Worm (Caenorhabditis elegans): ENCODE measurements around the gene C08B6.11.

Gene C08B6.11

DNA sequence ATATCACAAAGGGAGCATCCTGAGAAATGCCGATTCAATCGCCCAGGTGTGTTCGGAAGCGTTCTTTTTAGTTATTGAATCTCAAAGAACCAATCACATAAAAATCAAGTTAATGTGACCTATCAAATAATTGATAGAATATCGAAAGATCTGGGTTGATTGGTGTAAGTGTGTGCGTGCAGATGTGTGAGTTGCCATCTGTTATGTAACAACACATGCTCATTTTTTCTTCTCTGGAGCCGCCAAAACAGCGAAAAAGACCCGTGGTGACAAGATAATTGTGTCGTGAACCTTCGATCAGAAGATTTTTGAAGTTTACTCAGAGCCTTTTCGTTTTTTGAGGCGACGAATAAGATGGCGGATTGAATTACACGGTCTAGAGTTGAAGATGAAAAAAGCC, 39.4 kb downstream of the C08B6.11 start:
- TF ChIP-seq ref-1 (GFP tag; conservative IDR thresholded peaks at IDR 0.05) (no peak), T22C8.4 (GFP tag; IDR thresholded peaks at IDR 0.05) (no peak), flt-1 (GFP tag; IDR thresholded peaks at IDR 0.05) (no peak), cog-1 (tag; optimal IDR thresholded peaks at IDR 0.05) (no peak), tab-1 (GFP tag; IDR thresholded peaks at IDR 0.05) (no peak), med-1 (GFP tag; optimal IDR thresholded peaks at IDR 0.05; ENCODE audit: insufficient read depth) (no peak), klf-2 (GFP tag; conservative IDR thresholded peaks at IDR 0.05) (no peak)

DNA sequence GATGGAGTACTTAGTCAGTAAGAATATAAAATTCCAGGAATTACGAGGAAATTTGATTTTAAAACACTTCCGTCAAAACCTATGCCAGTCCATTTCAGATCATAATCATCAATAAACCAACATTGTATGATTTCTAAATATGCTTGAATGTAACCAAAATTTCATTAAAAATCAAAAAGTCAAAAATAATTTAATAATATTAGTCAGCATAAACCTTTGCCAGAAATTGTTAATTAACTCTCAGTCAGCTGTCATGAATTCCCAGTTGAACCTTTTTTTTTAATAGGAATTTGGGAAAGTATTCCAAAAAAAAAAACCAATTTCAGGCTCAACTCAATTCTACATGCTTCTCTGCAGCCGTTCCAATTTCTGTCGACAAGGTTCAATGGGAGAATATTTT, 40.9 kb downstream of the C08B6.11 start, which contains the start of gene srsx-26:
Gene srsx-26 (plus strand): TSS at position 301 of the 400 bp plus-strand sequence.
- TF ChIP-seq ztf-29 (GFP tag; IDR thresholded peaks at IDR 0.05) = no peak
- TF ChIP-seq ztf-23 (GFP tag; IDR thresholded peaks at IDR 0.05) = no peak
- no peak for TF ChIP-seq ref-1 (GFP tag; conservative IDR thresholded peaks at IDR 0.05)
- no peak for TF ChIP-seq med-1 (GFP tag; optimal IDR thresholded peaks at IDR 0.05; ENCODE audit: insufficient read depth)
- no peak for TF ChIP-seq klf-2 (GFP tag; conservative IDR thresholded peaks at IDR 0.05)
- no peak for TF ChIP-seq cog-1 (tag; optimal IDR thresholded peaks at IDR 0.05)
- no peak for TF ChIP-seq tab-1 (GFP tag; IDR thresholded peaks at IDR 0.05)
- TF ChIP-seq flt-1 (GFP tag; IDR thresholded peaks at IDR 0.05) = no peak
- no peak for TF ChIP-seq T22C8.4 (GFP tag; IDR thresholded peaks at IDR 0.05)

DNA sequence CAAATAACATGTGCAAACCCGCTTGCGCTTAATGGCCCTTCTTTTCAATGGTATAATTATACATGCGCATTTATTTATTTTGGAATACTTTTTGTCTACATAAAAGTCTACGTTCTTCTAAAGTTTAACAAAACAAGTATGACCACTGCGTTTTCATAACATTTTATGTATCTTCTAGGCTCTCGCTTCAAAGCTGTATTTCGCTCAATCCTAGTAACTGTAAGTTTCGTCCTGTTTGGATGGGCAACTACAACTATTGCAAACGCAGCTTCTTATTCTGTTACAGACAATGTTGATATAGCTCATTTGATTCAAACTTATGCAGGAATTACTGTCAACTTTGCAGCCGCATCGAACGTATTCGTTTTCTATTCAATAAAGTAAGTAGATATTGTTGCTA, 42.3 kb downstream of the C08B6.11 start, which contains the start of gene srsx-27:
Gene srsx-27 (plus strand): TSS at position 301 of the 400 bp plus-strand sequence.
- no peak for TF ChIP-seq ref-1 (GFP tag; conservative IDR thresholded peaks at IDR 0.05)
- no peak for TF ChIP-seq tab-1 (GFP tag; IDR thresholded peaks at IDR 0.05)
- no peak for TF ChIP-seq ztf-23 (GFP tag; IDR thresholded peaks at IDR 0.05)
- TF ChIP-seq ztf-29 (GFP tag; IDR thresholded peaks at IDR 0.05) = no peak
- TF ChIP-seq med-1 (GFP tag; optimal IDR thresholded peaks at IDR 0.05; ENCODE audit: insufficient read depth) = no peak
- no peak for TF ChIP-seq cog-1 (tag; optimal IDR thresholded peaks at IDR 0.05)
- TF ChIP-seq klf-2 (GFP tag; conservative IDR thresholded peaks at IDR 0.05) = no peak
- no peak for TF ChIP-seq T22C8.4 (GFP tag; IDR thresholded peaks at IDR 0.05)
- no peak for TF ChIP-seq flt-1 (GFP tag; IDR thresholded peaks at IDR 0.05)

DNA sequence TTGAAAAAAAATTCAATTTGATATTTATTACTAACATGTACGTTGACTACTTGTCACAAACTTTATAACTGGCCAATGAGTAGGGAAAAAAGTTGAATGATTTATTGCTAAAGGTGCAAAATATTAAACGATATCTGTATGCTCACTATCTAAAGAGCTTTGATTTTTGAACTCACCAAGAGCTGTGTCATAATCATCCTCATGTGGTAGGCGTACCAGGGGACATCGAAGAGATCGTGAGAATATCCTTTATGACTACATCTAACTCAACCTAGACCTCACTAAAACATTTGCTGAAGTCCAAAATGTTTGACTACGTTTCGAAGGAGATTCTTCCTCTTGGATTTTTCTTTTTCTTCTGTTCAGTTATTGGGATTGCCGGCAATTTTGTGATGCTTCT, 44.9 kb downstream of the C08B6.11 start, which contains the start of gene srsx-28:
Gene srsx-28 (plus strand): TSS at position 301 of the 400 bp plus-strand sequence.
- TF ChIP-seq klf-2 (GFP tag; conservative IDR thresholded peaks at IDR 0.05) (no peak), ztf-29 (GFP tag; IDR thresholded peaks at IDR 0.05) (no peak), T22C8.4 (GFP tag; IDR thresholded peaks at IDR 0.05) (no peak), cog-1 (tag; optimal IDR thresholded peaks at IDR 0.05) (no peak), ref-1 (GFP tag; conservative IDR thresholded peaks at IDR 0.05) (no peak), ztf-23 (GFP tag; IDR thresholded peaks at IDR 0.05) (no peak), tab-1 (GFP tag; IDR thresholded peaks at IDR 0.05) (no peak), flt-1 (GFP tag; IDR thresholded peaks at IDR 0.05) (no peak), med-1 (GFP tag; optimal IDR thresholded peaks at IDR 0.05; ENCODE audit: insufficient read depth) (no peak)

DNA sequence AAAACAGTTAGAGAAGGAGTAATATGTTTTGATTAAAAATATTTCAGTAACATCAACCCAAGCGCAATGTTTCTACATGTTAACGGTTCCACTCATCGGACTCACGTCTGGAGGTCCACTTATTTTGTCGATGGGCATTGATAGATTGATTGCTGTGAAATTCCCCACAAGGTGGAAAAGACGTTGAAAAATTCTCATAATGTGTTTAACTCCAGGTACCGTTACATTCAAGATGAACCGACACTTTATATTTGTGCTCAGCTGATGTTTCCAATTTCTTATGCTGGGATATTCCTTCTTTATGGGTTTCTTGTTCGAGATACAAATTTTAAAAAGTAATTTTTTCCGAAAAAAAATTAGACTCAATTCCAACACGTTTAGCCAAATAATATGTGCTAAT, 45.7 kb downstream of the C08B6.11 start:
- no peak for TF ChIP-seq ref-1 (GFP tag; conservative IDR thresholded peaks at IDR 0.05)

DNA sequence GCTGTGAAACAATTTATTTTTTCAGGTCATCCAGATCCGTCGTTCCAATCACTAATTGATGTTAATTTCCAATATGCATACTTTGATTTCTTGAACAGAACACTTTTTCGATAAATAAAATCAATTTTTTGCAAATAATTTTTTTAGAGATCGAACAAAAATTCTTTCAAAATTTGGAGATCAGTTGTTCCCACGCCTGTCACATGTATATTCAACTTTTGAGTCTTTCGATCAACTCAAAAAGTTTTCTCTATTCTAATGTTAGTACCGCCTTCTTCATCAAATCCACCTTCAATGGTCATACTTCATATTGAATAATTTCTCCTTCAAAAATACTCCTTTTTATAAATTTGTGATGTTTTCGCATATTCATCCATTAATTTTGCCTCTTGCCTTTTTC, 47.3 kb downstream of the C08B6.11 start, which contains the start of gene srsx-29:
Gene srsx-29 (plus strand): TSS at position 301 of the 400 bp plus-strand sequence.
- TF ChIP-seq klf-2 (GFP tag; conservative IDR thresholded peaks at IDR 0.05) = no peak
- TF ChIP-seq med-1 (GFP tag; optimal IDR thresholded peaks at IDR 0.05; ENCODE audit: insufficient read depth) = no peak
- no peak for TF ChIP-seq T22C8.4 (GFP tag; IDR thresholded peaks at IDR 0.05)
- no peak for TF ChIP-seq ztf-29 (GFP tag; IDR thresholded peaks at IDR 0.05)
- no peak for TF ChIP-seq flt-1 (GFP tag; IDR thresholded peaks at IDR 0.05)
- TF ChIP-seq ztf-23 (GFP tag; IDR thresholded peaks at IDR 0.05) = no peak

DNA sequence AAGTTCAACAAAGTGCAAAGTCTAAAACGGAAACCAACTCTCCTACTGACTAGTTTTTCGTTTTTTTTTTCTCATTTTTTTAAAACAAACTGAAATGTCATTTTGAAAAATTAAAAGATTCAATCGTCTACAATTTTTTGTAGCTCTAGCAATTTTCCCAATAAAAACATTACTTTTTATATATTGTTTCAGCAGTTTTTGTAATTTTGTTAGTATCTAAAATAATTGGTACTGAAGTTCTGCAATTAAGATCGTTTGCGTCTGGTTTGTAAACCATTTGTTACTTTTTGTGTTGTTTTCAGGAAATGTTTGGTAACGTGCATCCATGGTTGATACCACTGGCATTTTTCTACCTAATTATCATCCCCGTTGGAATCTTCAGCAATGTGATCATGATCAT, 51.1 kb downstream of the C08B6.11 start, which contains the start of gene srsx-30:
Gene srsx-30 (plus strand): TSS at position 301 of the 400 bp plus-strand sequence.
- TF ChIP-seq ref-1 (GFP tag; conservative IDR thresholded peaks at IDR 0.05) = no peak
- TF ChIP-seq tab-1 (GFP tag; IDR thresholded peaks at IDR 0.05) = no peak
- TF ChIP-seq T22C8.4 (GFP tag; IDR thresholded peaks at IDR 0.05) = no peak
